Worm (Caenorhabditis elegans) whole organism, L4 larva: ENCODE measurements around the gene str-4.

Source experiments
- D1046.2 ChIP-seq: fragments of 200-800 bp; sonication (Bioruptor generic); IDR thresholded peaks from 2 replicates; pipeline ENCODE4 v1.3.6; 2022; ENCODE audit warnings: missing genetic modification characterization, missing compliant biosample characterization
- F37D6.2 ChIP-seq: sonication (generic microtip); optimal IDR thresholded peaks from 2 replicates; lab custom pipeline; 2016; ENCODE audit warnings: mild to moderate bottlenecking, missing genetic modification characterization, missing compliant biosample characterization
- Y105C5A.15 ChIP-seq: fragments of 200-800 bp; sonication (Bioruptor generic); IDR thresholded peaks from 2 replicates; pipeline ENCODE4 v1.3.6; 2022; ENCODE audit warnings: missing genetic modification characterization, missing compliant biosample characterization
- Y5F2A.4 ChIP-seq: fragments of 200-800 bp; sonication (Bioruptor generic); optimal IDR thresholded peaks from 2 replicates; lab custom pipeline; 2018; ENCODE audit warnings: mild to moderate bottlenecking, missing genetic modification characterization, missing compliant biosample characterization
- ZK337.2 ChIP-seq: fragments of 200-800 bp; sonication (Bioruptor generic); IDR thresholded peaks from 2 replicates; pipeline ENCODE4 v1.3.6; 2022; ENCODE audit warnings: missing genetic modification reagents, missing genetic modification characterization, missing compliant biosample characterization
- aha-1 ChIP-seq: fragments of 150-350 bp; peaks from one replicate; lab custom pipeline; 2014; ENCODE audit warnings: missing biosample characterization, missing genetic modification characterization
- attf-4 ChIP-seq: sonication (generic microtip); optimal IDR thresholded peaks from 3 replicates; lab custom pipeline; 2017; ENCODE audit warnings: missing biosample characterization, missing genetic modification characterization
- ceh-32 ChIP-seq: sonication (generic microtip); optimal IDR thresholded peaks from 2 replicates; lab custom pipeline; 2016; ENCODE audit warnings: mild to moderate bottlenecking, missing genetic modification characterization, missing compliant biosample characterization; ENCODE audit not compliant: poor library complexity
- ceh-82 ChIP-seq: sonication (generic microtip); optimal IDR thresholded peaks from 2 replicates; lab custom pipeline; 2017; ENCODE audit warnings: missing biosample characterization, missing genetic modification characterization
- ces-1 ChIP-seq: fragments of 150-350 bp; sonication (generic microtip); optimal IDR thresholded peaks from 4 replicates; lab custom pipeline; 2014; ENCODE audit warnings: missing biosample characterization, missing genetic modification reagents, missing genetic modification characterization
- daf-16 ChIP-seq, 3 experiments: sonication (generic microtip); optimal IDR thresholded peaks; 2 replicates each; lab custom pipeline; 2016 to 2017; ENCODE audit warnings: missing genetic modification characterization in 3 of 3, missing genetic modification reagents in 3 of 3, mild to moderate bottlenecking in 2 of 3, missing compliant biosample characterization in 2 of 3, missing biosample characterization in 1 of 3, moderate library complexity in 1 of 3
- dmd-6 ChIP-seq: fragments of 200-800 bp; sonication (Bioruptor generic); IDR thresholded peaks from 2 replicates; pipeline ENCODE4 v1.3.6; 2022; ENCODE audit warnings: missing genetic modification reagents, missing genetic modification characterization, missing compliant biosample characterization
- gei-8 ChIP-seq: fragments of 200-800 bp; sonication (Bioruptor generic); optimal IDR thresholded peaks from 2 replicates; lab custom pipeline; 2018; ENCODE audit warnings: mild to moderate bottlenecking, missing genetic modification characterization, missing compliant biosample characterization
- hlh-11 ChIP-seq: fragments of 200-800 bp; sonication (Bioruptor generic); optimal IDR thresholded peaks from 2 replicates; lab custom pipeline; 2018; ENCODE audit warnings: mild to moderate bottlenecking, missing genetic modification characterization, missing compliant biosample characterization
- hlh-30 ChIP-seq: sonication (generic microtip); optimal IDR thresholded peaks from 2 replicates; lab custom pipeline; 2017; ENCODE audit warnings: antibody characterized with exemption, mild to moderate bottlenecking, missing genetic modification characterization, missing compliant biosample characterization; ENCODE audit not compliant: insufficient read depth
- lim-7 ChIP-seq: fragments of 200-800 bp; sonication (Bioruptor generic); IDR thresholded peaks from 2 replicates; pipeline ENCODE4 v1.3.6; 2022; ENCODE audit warnings: missing genetic modification characterization, missing compliant biosample characterization
- mdl-1 ChIP-seq, 2 experiments: fragments of 150-350 bp in 1 of 2; sonication (generic microtip) in 1 of 2; optimal IDR thresholded peaks; 2 replicates each; lab custom pipeline; 2014 to 2017; ENCODE audit warnings: missing biosample characterization in 2 of 2, missing genetic modification characterization in 2 of 2
- mep-1 ChIP-seq: fragments of 150-350 bp; sonication (generic microtip); optimal IDR thresholded peaks from 3 replicates; lab custom pipeline; 2014; ENCODE audit warnings: missing biosample characterization, missing genetic modification characterization
- mes-2 ChIP-seq: sonication (generic microtip); optimal IDR thresholded peaks from 2 replicates; lab custom pipeline; 2016; ENCODE audit warnings: missing genotype, mild to moderate bottlenecking, missing genetic modification characterization, missing compliant biosample characterization; ENCODE audit not compliant: poor library complexity, severe bottlenecking
- mxl-2 ChIP-seq: fragments of 200-800 bp; sonication (Bioruptor generic); conservative IDR thresholded peaks from 2 replicates; pipeline ENCODE4 v1.3.6; 2022; ENCODE audit warnings: missing genetic modification reagents, missing genetic modification characterization, missing compliant biosample characterization
- nhr-48 ChIP-seq: sonication (generic microtip); optimal IDR thresholded peaks from 2 replicates; lab custom pipeline; 2016; ENCODE audit warnings: mild to moderate bottlenecking, missing genetic modification characterization, missing compliant biosample characterization
- pha-4 ChIP-seq, 2 experiments: fragments of 150-350 bp in 1 of 2; fragments of 200-800 bp in 1 of 2; sonication (Bioruptor generic) in 1 of 2; IDR thresholded peaks in 1 of 2; optimal IDR thresholded peaks in 1 of 2; 2 replicates each; pipeline versions ENCODE4 v1.3.6 to Lab custom; 2014 to 2022; ENCODE audit warnings: missing genetic modification characterization in 2 of 2, missing genetic modification reagents in 2 of 2, missing biosample characterization in 1 of 2, missing compliant biosample characterization in 1 of 2
- php-3 ChIP-seq: fragments of 200-800 bp; sonication (Bioruptor generic); IDR thresholded peaks from 2 replicates; pipeline ENCODE4 v1.3.6; 2022; ENCODE audit warnings: missing genetic modification reagents, missing genetic modification characterization, missing compliant biosample characterization
- sdz-12 ChIP-seq: fragments of 200-800 bp; sonication (Bioruptor generic); optimal IDR thresholded peaks from 2 replicates; lab custom pipeline; 2018; ENCODE audit warnings: mild to moderate bottlenecking, missing genetic modification characterization, missing compliant biosample characterization
- tra-1 ChIP-seq: fragments of 200-800 bp; sonication (Bioruptor generic); IDR thresholded peaks from 2 replicates; pipeline ENCODE4 v1.3.6; 2022; ENCODE audit warnings: missing genetic modification reagents, missing genetic modification characterization, missing compliant biosample characterization
- unc-130 ChIP-seq: sonication (generic microtip); optimal IDR thresholded peaks from 2 replicates; lab custom pipeline; 2016; ENCODE audit warnings: missing genetic modification reagents, missing genetic modification characterization, missing compliant biosample characterization
- unc-62 ChIP-seq, 3 experiments: fragments of 150-350 bp in 1 of 3; sonication (generic microtip); optimal IDR thresholded peaks in 2 of 3; peaks in 1 of 3; 1 replicate in 1 of 3; 2 replicates in 2 of 3; lab custom pipeline; 2014 to 2017; ENCODE audit warnings: missing biosample characterization in 3 of 3, missing genetic modification characterization in 3 of 3, missing genetic modification reagents in 3 of 3, missing genotype in 1 of 3
- zfp-2 ChIP-seq: sonication (generic microtip); optimal IDR thresholded peaks from 2 replicates; lab custom pipeline; 2016; ENCODE audit warnings: mild to moderate bottlenecking, missing genetic modification characterization, missing compliant biosample characterization
- ztf-7 ChIP-seq: fragments of 150-350 bp; optimal IDR thresholded peaks from 2 replicates; lab custom pipeline; 2014; ENCODE audit warnings: missing biosample characterization, missing genetic modification characterization

Gene str-4

ce11 chrV:13299398-13299797, 40.1 kb downstream of the str-4 start:
- no peak for TF ChIP-seq hlh-30 (tag; lab: Kevin White, UChicago)
- no peak for TF ChIP-seq aha-1 (tag; lab: Kevin White, UChicago)
- TF ChIP-seq sdz-12 = no peak
- no peak for TF ChIP-seq mep-1 (tag; lab: Kevin White, UChicago)
- no peak for TF ChIP-seq F37D6.2
- TF ChIP-seq tra-1 (GFP tag; lab: Robert Waterston, UW) = no peak
- no peak for TF ChIP-seq mxl-2
- no peak for TF ChIP-seq nhr-48
- TF ChIP-seq Y105C5A.15 (GFP tag; lab: Robert Waterston, UW) = no peak
- no peak for TF ChIP-seq gei-8
- no peak for TF ChIP-seq ceh-32 (tag; lab: Kevin White, UChicago)
- no peak for TF ChIP-seq unc-130
- TF ChIP-seq ztf-7 (tag; lab: Kevin White, UChicago) = no peak
- TF ChIP-seq hlh-11 (tag; lab: Kevin White, UChicago) = no peak
- no peak for TF ChIP-seq zfp-2 (tag; lab: Kevin White, UChicago)

DNA sequence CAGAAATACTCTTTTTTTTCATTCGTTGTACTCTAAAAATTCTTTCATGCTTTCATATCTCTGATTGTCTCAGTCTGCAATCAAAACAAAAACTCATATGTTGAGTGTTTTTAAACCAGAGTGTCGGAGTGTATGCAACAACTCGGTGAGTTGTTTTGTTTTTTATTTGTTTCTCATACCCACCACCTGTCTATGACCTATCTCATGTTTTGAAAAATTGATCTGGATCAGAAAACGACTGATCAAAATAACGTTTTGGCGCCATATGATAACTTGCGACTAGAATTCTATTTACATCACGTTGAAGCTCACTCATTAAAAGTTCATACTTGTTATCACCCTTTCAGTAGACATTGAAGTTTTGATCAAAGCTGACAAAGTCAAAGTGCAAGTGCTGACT, 40.8 kb downstream of the str-4 start:
- peak in 1 of 2 experiments; percentile 83 for TF ChIP-seq unc-62 (GFP tag; optimal IDR thresholded peaks at IDR 0.05 in 1 of 2; lab: Kevin White, UChicago)
- no peak for TF ChIP-seq unc-62 (tag; optimal IDR thresholded peaks at IDR 0.05; lab: Kevin White, UChicago)
- no peak for TF ChIP-seq hlh-11 (tag; lab: Kevin White, UChicago)
- peak in 1 of 2 experiments; percentile 93 for TF ChIP-seq daf-16 (GFP tag; optimal IDR thresholded peaks at IDR 0.05; lab: Kevin White, UChicago)
- TF ChIP-seq daf-16 (tag; optimal IDR thresholded peaks at IDR 0.05; lab: Kevin White, UChicago) = no peak

DNA sequence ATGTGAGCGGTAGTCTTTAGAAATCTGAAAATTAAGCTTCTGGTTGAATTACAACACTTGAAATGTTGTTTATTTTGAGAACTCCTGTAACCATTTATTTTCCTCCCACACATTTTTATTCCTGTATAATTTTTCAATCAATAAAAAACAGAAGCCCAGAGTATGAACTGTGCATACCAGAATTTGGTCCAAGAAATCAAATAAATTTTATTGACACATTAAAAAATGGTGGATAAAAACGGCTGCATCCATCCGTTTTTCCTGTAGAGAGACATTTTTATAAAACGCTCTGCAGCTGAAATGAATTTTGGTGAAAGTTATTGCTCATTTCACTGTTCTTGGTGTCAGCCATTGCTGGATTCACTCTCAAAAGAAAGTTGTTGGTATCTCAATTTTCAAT, 42.3 kb downstream of the str-4 start, which contains the start of gene C26E1.1:
TSS of gene C26E1.1 (plus strand) at position 301 of the 400 bp plus-strand sequence.
- TF ChIP-seq Y105C5A.15 (GFP tag; lab: Robert Waterston, UW) (no peak), attf-4 (tag; lab: Kevin White, UChicago) (no peak)

- TF ChIP-seq unc-62 (GFP tag; optimal IDR thresholded peaks at IDR 0.05 in 1 of 2; lab: Kevin White, UChicago) (peak in 1 of 2 experiments; percentile 63), unc-62 (tag; optimal IDR thresholded peaks at IDR 0.05; lab: Kevin White, UChicago) (no peak), ZK337.2 (GFP tag; lab: Robert Waterston, UW) (no peak), mdl-1 (tag; optimal IDR thresholded peaks at IDR 0.05; lab: Kevin White, UChicago) (no peak)
Observed at ce11 chrV:13295859-13296258, 43.7 kb downstream of the str-4 start, which contains the start of gene uig-1. Gene uig-1, minus strand, starts transcription at chrV:13295978.

DNA sequence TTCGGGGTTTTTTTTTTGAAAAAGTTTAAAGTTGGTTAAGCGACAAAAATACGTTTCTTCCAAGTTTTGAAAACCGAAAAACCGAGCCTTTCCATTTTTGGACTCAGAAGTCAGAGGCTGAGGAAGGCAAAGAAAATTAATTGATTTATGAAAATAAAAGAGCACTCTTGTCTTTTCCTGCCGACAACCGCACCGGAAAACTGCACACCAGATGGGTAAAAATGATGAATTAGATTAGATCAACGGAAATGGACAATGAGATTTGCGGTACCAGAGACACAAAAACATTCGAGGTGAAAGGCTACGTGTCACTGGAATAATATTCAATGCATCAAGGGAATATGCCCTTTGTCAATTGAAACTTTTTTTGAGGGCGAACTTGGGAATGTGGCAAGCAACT, 45.0 kb downstream of the str-4 start:
- TF ChIP-seq php-3 (GFP tag; lab: Robert Waterston, UW) (no peak), Y105C5A.15 (GFP tag; lab: Robert Waterston, UW) (no peak), ceh-82 (no peak), ces-1 (no peak), mes-2 (no peak), pha-4 (GFP tag; IDR thresholded peaks at IDR 0.05; lab: Robert Waterston, UW) (no peak), pha-4 (tag; optimal IDR thresholded peaks at IDR 0.05; lab: Kevin White, UChicago) (no peak)

DNA sequence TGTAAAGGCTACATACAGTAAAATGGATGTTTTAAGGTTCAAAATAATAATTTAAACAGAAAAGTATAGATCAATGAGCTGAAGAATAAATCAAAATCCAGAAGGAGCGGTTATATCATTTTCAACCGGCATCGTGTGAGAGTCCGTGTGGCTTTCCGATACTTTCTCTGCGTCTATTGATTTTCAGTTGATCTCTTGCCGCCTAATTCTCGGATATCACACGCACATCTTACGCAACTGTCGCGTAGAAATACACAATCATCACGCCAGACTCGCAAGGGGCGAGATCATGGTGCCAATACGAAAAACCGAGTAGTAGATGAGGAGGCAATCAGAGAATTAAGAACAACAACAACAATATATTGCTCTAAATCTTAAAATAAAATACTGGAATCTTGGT, 50.7 kb downstream of the str-4 start:
- TF ChIP-seq D1046.2 (GFP tag; lab: Robert Waterston, UW) = no peak
- TF ChIP-seq Y5F2A.4 (GFP tag; lab: Kevin White, UChicago) = no peak
- no peak for TF ChIP-seq dmd-6
- TF ChIP-seq daf-16 (GFP tag; optimal IDR thresholded peaks at IDR 0.05; lab: Kevin White, UChicago) = peak in 1 of 2 experiments; percentile 36
- TF ChIP-seq daf-16 (tag; optimal IDR thresholded peaks at IDR 0.05; lab: Kevin White, UChicago) = no peak
- TF ChIP-seq lim-7 = no peak
